Fruit fly (Drosophila melanogaster): ENCODE data around the gene ksh.
A peak's percentile ranks its signal among the peaks of the same experiment; 100 is the strongest.

ksh gene

DNA sequence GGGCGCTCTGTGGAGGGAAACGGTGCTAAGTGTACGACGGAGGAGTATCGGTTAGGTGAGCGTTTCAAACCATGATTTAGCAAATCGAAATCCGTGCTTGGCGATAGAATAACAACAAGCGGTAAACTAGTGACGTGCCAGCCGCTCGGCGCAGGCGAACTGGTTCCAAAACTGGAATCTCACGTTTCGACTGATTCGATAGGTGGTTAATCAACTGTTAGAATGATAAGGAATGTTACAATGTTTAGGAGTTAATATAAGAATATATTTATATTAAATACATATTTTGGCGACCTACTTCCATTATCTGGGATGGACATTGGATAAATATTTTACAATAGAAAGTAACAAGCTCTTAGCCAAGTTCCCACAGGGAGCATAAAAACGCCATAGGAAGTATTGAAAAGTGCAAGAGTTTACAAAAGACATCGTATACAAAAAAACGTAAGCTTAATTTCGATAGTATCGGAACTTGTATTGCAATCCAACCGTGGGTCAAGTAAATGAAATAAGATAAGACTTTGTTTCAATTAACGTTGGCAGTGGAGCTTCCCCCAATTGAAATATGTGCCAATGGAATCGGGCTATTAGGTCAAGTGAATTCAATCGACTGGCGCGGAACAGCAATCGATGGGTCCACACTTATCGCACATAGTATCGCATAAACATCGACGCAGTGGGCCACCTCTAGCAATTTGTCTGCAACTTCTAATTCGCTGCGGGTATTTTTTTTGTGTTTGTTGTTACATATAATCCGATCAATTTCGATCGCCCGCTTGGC is at the start of gene ksh, which contains the start of the genes CG14200 and Pfrx (continued):
- TF ChIP-seq CG2116 (GFP tag; optimal IDR thresholded peaks at IDR 0.05): peak; percentile 60
- peak; percentile 28 for TF ChIP-seq shn (GFP tag; optimal IDR thresholded peaks at IDR 0.05)
- peak; percentile 85 for TF ChIP-seq CG14860 (GFP tag; IDR thresholded peaks at IDR 0.05; ENCODE audit: partially characterized antibody)
- TF ChIP-seq CG6254 (GFP tag; optimal IDR thresholded peaks at IDR 0.05): no peak
- no peak for TF ChIP-seq pum (GFP tag; optimal IDR thresholded peaks at IDR 0.05)
- TF ChIP-seq ATbp (GFP tag; optimal IDR thresholded peaks at IDR 0.05): no peak
- TF ChIP-seq gt (GFP tag; IDR thresholded peaks at IDR 0.05): no peak
- TF ChIP-seq trem (tag; optimal IDR thresholded peaks at IDR 0.05): no peak
- no peak for TF ChIP-seq CG11093 (GFP tag; IDR thresholded peaks at IDR 0.05)
- TF ChIP-seq ttk (GFP tag; IDR thresholded peaks at IDR 0.05): no peak
- no peak for TF ChIP-seq dati (GFP tag; IDR thresholded peaks at IDR 0.05)
- TF ChIP-seq CG3995 (GFP tag; optimal IDR thresholded peaks at IDR 0.05): no peak
- no peak for TF ChIP-seq CG15479 (GFP tag; optimal IDR thresholded peaks at IDR 0.05)
- peak; percentile 94 for TF ChIP-seq CG7963 (GFP tag; IDR thresholded peaks at IDR 0.05; ENCODE audit: partially characterized antibody)
- no peak for TF ChIP-seq unpg (GFP tag; optimal IDR thresholded peaks at IDR 0.05)
- no peak for TF ChIP-seq CG33213 (GFP tag; optimal IDR thresholded peaks at IDR 0.05)
- no peak for TF ChIP-seq NK7.1 (GFP tag; optimal IDR thresholded peaks at IDR 0.05)
- no peak for TF ChIP-seq Optix (GFP tag; IDR thresholded peaks at IDR 0.05)
- TF ChIP-seq so (GFP tag; IDR thresholded peaks at IDR 0.05): no peak
- no peak for TF ChIP-seq CG7745 (tag; optimal IDR thresholded peaks at IDR 0.05)
- TF ChIP-seq Kr (GFP tag; optimal IDR thresholded peaks at IDR 0.05): no peak
- TF ChIP-seq CG4282 (GFP tag; optimal IDR thresholded peaks at IDR 0.05): no peak
- TF ChIP-seq CG9437 (GFP tag; optimal IDR thresholded peaks at IDR 0.05): peak; percentile 47
- TF ChIP-seq ap (GFP tag; IDR thresholded peaks at IDR 0.05): no peak
- no peak for TF ChIP-seq Dip2 (GFP tag; IDR thresholded peaks at IDR 0.05)
- no peak for TF ChIP-seq CG6813 (GFP tag; optimal IDR thresholded peaks at IDR 0.05)
- no peak for TF ChIP-seq run (tag; optimal IDR thresholded peaks at IDR 0.05)
- no peak for TF ChIP-seq Hr39 (optimal IDR thresholded peaks at IDR 0.05)
- no peak for TF ChIP-seq Fer3 (tag; optimal IDR thresholded peaks at IDR 0.05)
- no peak for TF ChIP-seq CG11696 (GFP tag; IDR thresholded peaks at IDR 0.05)
- no peak for TF ChIP-seq CG1602 (GFP tag; optimal IDR thresholded peaks at IDR 0.05)
- no peak for TF ChIP-seq Hey (tag; optimal IDR thresholded peaks at IDR 0.05)
- TF ChIP-seq YL-1 (GFP tag; optimal IDR thresholded peaks at IDR 0.05): no peak
- TF ChIP-seq CG30020 (tag; optimal IDR thresholded peaks at IDR 0.05): peak; percentile 82
- no peak for TF ChIP-seq Atf3 (GFP tag; optimal IDR thresholded peaks at IDR 0.05)
- peak; percentile 88 for TF ChIP-seq vnd (GFP tag; IDR thresholded peaks at IDR 0.05; ENCODE audit: partially characterized antibody)
- no peak for TF ChIP-seq CG3065 (GFP tag; optimal IDR thresholded peaks at IDR 0.05)
- TF ChIP-seq inv (GFP tag; IDR thresholded peaks at IDR 0.05; ENCODE audit: partially characterized antibody): peak; percentile 90
- no peak for TF ChIP-seq CG6689 (GFP tag; IDR thresholded peaks at IDR 0.05)
- TF ChIP-seq Bteb2 (GFP tag; optimal IDR thresholded peaks at IDR 0.05): no peak
- no peak for TF ChIP-seq Lpt (GFP tag; optimal IDR thresholded peaks at IDR 0.05)
- TF ChIP-seq CG1647 (GFP tag; optimal IDR thresholded peaks at IDR 0.05): no peak
- peak; percentile 92 for TF ChIP-seq hb (GFP tag; IDR thresholded peaks at IDR 0.05; ENCODE audit: partially characterized antibody)
- TF ChIP-seq CG14050 (GFP tag; IDR thresholded peaks at IDR 0.05): no peak
- TF ChIP-seq CG31365 (tag; optimal IDR thresholded peaks at IDR 0.05): no peak
- no peak for TF ChIP-seq CG10267 (tag; optimal IDR thresholded peaks at IDR 0.05)
- no peak for TF ChIP-seq oc (tag; optimal IDR thresholded peaks at IDR 0.05)
- peak; percentile 45; the same call in 1 of the 2 replicates for TF ChIP-seq CG3847 (GFP tag; IDR thresholded peaks at IDR 0.05)
- no peak for TF ChIP-seq CG17568 (GFP tag; optimal IDR thresholded peaks at IDR 0.05)
- TF ChIP-seq wor (GFP tag; IDR thresholded peaks at IDR 0.05): no peak
- no peak for TF ChIP-seq D19A (tag; optimal IDR thresholded peaks at IDR 0.05)
